Worm (Caenorhabditis elegans): ENCODE results near the gene F10D2.8.

Gene F10D2.8

ce11 chrV:7178843-7179242 is 28.3 kb upstream of the F10D2.8 start, which contains the start of gene cpsf-2:
Gene cpsf-2, plus strand, starts transcription at chrV:7179172.
- TF ChIP-seq pqm-1 (tag; optimal IDR thresholded peaks at IDR 0.05) (no peak), ceh-34 (tag; optimal IDR thresholded peaks at IDR 0.05) (no peak), dmd-4 (tag; optimal IDR thresholded peaks at IDR 0.05; ENCODE audit: borderline replicate concordance) (no peak), ztf-16 (tag; optimal IDR thresholded peaks at IDR 0.05) (no peak)

ce11 chrV:7175201-7175600 is 24.7 kb upstream of the F10D2.8 start, which contains the start of gene lgc-39:
Gene lgc-39, plus strand, starts transcription at chrV:7175501.
- TF ChIP-seq fax-1 (tag; optimal IDR thresholded peaks at IDR 0.05), result no peak
- TF ChIP-seq ceh-30 (tag; optimal IDR thresholded peaks at IDR 0.05), result no peak
- TF ChIP-seq ceh-18 (tag; optimal IDR thresholded peaks at IDR 0.05), result no peak
- no peak for TF ChIP-seq nhr-232 (tag; optimal IDR thresholded peaks at IDR 0.05)
- TF ChIP-seq C08G9.2 (tag; optimal IDR thresholded peaks at IDR 0.05), result no peak
- no peak for TF ChIP-seq hlh-13 (GFP tag; optimal IDR thresholded peaks at IDR 0.05)
- TF ChIP-seq K09A11.1 (tag; optimal IDR thresholded peaks at IDR 0.05; ENCODE audit: insufficient read depth), result no peak
- no peak for TF ChIP-seq C38D4.7 (GFP tag; optimal IDR thresholded peaks at IDR 0.05)
- TF ChIP-seq hlh-6 (tag; optimal IDR thresholded peaks at IDR 0.05), result no peak
- no peak for TF ChIP-seq hlh-30 (tag; optimal IDR thresholded peaks at IDR 0.05; ENCODE audit: insufficient read depth)
- no peak for TF ChIP-seq ceh-22 (tag; optimal IDR thresholded peaks at IDR 0.05)
- no peak for TF ChIP-seq pax-1 (tag; optimal IDR thresholded peaks at IDR 0.05)
- TF ChIP-seq npax-4 (tag; optimal IDR thresholded peaks at IDR 0.05), result no peak
- TF ChIP-seq ahr-1 (tag; optimal IDR thresholded peaks at IDR 0.05), result no peak

- TF ChIP-seq ceh-18 (tag; optimal IDR thresholded peaks at IDR 0.05) (no peak), ceh-2 (tag; optimal IDR thresholded peaks at IDR 0.05) (no peak), pat-9 (tag; optimal IDR thresholded peaks at IDR 0.05) (no peak), sox-2 (GFP tag; IDR thresholded peaks at IDR 0.05) (no peak), ceh-48 (tag; optimal IDR thresholded peaks at IDR 0.05) (no peak), ceh-34 (tag; optimal IDR thresholded peaks at IDR 0.05) (no peak), pqm-1 (tag; optimal IDR thresholded peaks at IDR 0.05) (no peak), che-1 (tag; optimal IDR thresholded peaks at IDR 0.05) (no peak), npax-4 (tag; optimal IDR thresholded peaks at IDR 0.05) (no peak), ceh-22 (tag; optimal IDR thresholded peaks at IDR 0.05) (no peak), madf-2 (tag; optimal IDR thresholded peaks at IDR 0.05) (no peak), ceh-31 (tag; optimal IDR thresholded peaks at IDR 0.05) (no peak), nhr-232 (tag; optimal IDR thresholded peaks at IDR 0.05) (no peak), ceh-6 (GFP tag; optimal IDR thresholded peaks at IDR 0.05) (no peak)
Measured at ce11 chrV:7166709-7167108, 16.2 kb upstream of the F10D2.8 start, which contains the start of gene ugt-36. Gene ugt-36, plus strand, starts transcription at chrV:7167009.

ce11 chrV:7164210-7164609 is 13.7 kb upstream of the F10D2.8 start, which contains the start of gene srh-83:
Gene srh-83, plus strand, starts transcription at chrV:7164510.
- TF ChIP-seq mec-3 (tag; optimal IDR thresholded peaks at IDR 0.05; ENCODE audit: borderline replicate concordance), result no peak
- no peak for TF ChIP-seq ttx-3 (tag; optimal IDR thresholded peaks at IDR 0.05)
- TF ChIP-seq unc-55 (GFP tag; optimal IDR thresholded peaks at IDR 0.05), result no peak
- TF ChIP-seq npax-4 (tag; optimal IDR thresholded peaks at IDR 0.05), result no peak
- TF ChIP-seq lin-11 (tag; optimal IDR thresholded peaks at IDR 0.05), result no peak
- TF ChIP-seq fax-1 (tag; optimal IDR thresholded peaks at IDR 0.05), result no peak
- no peak for TF ChIP-seq ceh-9 (tag; optimal IDR thresholded peaks at IDR 0.05)
- no peak for TF ChIP-seq ceh-24 (tag; optimal IDR thresholded peaks at IDR 0.05)

- TF ChIP-seq K09A11.1 (tag; optimal IDR thresholded peaks at IDR 0.05; ENCODE audit: insufficient read depth) (no peak), madf-2 (tag; optimal IDR thresholded peaks at IDR 0.05) (no peak), ceh-30 (tag; optimal IDR thresholded peaks at IDR 0.05) (no peak), ceh-48 (tag; optimal IDR thresholded peaks at IDR 0.05) (no peak), ceh-2 (tag; optimal IDR thresholded peaks at IDR 0.05) (no peak), dve-1 (tag; optimal IDR thresholded peaks at IDR 0.05) (no peak), sox-4 (tag; optimal IDR thresholded peaks at IDR 0.05) (no peak), unc-86 (tag; optimal IDR thresholded peaks at IDR 0.05) (no peak), odd-2 (tag; optimal IDR thresholded peaks at IDR 0.05) (no peak), mec-3 (tag; optimal IDR thresholded peaks at IDR 0.05; ENCODE audit: borderline replicate concordance) (no peak), elt-4 (tag; optimal IDR thresholded peaks at IDR 0.05) (no peak)
Measured at ce11 chrV:7163477-7164114, 13.1 kb upstream of the F10D2.8 start, which contains the start of gene ugt-41. Gene ugt-41, minus strand, starts transcription at chrV:7163595.

All from whole organism, late embryonic.